Worm (Caenorhabditis elegans): ENCODE data around the gene R07H5.9.
A peak's percentile ranks its signal among the peaks of the same experiment; 100 is the strongest.

The R07H5.9 gene

DNA sequence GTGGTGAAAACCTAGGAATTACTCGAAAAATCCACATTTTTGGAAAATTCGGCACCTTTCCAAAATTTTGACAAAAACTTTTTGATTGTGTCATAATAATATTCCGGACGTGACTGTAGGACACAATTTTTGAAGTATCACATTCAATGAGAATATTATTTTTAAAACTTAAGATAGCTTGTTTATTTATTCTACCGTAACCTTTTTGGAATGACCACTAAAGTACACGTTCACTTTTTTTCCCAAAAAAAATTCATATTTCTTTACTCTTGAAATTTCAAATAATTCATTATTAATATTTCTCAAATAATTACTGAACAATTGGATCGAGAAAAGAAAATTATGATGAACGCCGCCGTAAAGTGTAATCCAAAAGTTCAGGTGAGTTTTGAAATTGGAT lies at the start of gene R07H5.9:
Gene R07H5.9, plus strand, starts transcription at position 301 of the 400 bp plus-strand sequence.
- no peak for TF ChIP-seq him-1 (tag; optimal IDR thresholded peaks at IDR 0.05)
- no peak for TF ChIP-seq dao-5 (tag; optimal IDR thresholded peaks at IDR 0.05)
- no peak for TF ChIP-seq W03F9.2 (tag; optimal IDR thresholded peaks at IDR 0.05)

DNA sequence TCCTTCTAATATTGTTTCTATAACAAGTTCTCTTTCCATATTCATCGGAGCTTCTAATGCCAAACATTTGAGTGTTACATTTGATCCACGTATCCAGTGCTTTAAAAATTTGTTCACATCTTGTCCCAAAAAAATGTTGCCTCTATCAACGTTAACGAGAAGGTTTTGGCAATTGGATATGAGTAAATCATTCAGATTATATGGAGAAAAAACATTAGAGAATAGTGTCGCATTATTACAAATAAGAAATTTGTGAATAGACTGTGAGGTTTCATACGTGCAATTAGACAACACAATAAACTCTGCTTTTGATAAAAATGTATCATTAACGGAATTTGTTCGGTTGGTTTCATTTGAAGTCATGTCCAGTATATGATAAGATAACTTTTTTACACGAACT lies 47.4 kb upstream of the R07H5.9 start, which contains the start of gene mboa-4:
Gene mboa-4, minus strand, starts transcription at position 101 of the 400 bp plus-strand sequence.
- no peak for TF ChIP-seq W03F9.2 (tag; optimal IDR thresholded peaks at IDR 0.05)

ce11 chrIV:11160707-11161106 lies 46.6 kb upstream of the R07H5.9 start, which contains the start of gene C08F8.15:
Gene C08F8.15 (minus strand): TSS chrIV:11160807.
- no peak for TF ChIP-seq dao-5 (tag; optimal IDR thresholded peaks at IDR 0.05)
- no peak for TF ChIP-seq W03F9.2 (tag; optimal IDR thresholded peaks at IDR 0.05)
- no peak for TF ChIP-seq him-1 (tag; optimal IDR thresholded peaks at IDR 0.05)

ce11 chrIV:11162451-11162850 lies 44.8 kb upstream of the R07H5.9 start, which contains the start of gene fbxb-9:
Gene fbxb-9 (minus strand): TSS chrIV:11162551.
- TF ChIP-seq dao-5 (tag; optimal IDR thresholded peaks at IDR 0.05) = no peak
- no peak for TF ChIP-seq him-1 (tag; optimal IDR thresholded peaks at IDR 0.05)
- no peak for TF ChIP-seq W03F9.2 (tag; optimal IDR thresholded peaks at IDR 0.05)

ce11 chrIV:11164831-11165230 lies 42.5 kb upstream of the R07H5.9 start, which contains the start of gene C08F8.6:
Gene C08F8.6 (minus strand): TSS chrIV:11164931.
- TF ChIP-seq dao-5 (tag; optimal IDR thresholded peaks at IDR 0.05) (no peak), W03F9.2 (tag; optimal IDR thresholded peaks at IDR 0.05) (no peak)

ce11 chrIV:11169652-11170051 lies 37.6 kb upstream of the R07H5.9 start, which contains the start of gene nhr-67:
Gene nhr-67 (plus strand): TSS chrIV:11169748.
- TF ChIP-seq him-1 (tag; optimal IDR thresholded peaks at IDR 0.05) (no peak), W03F9.2 (tag; optimal IDR thresholded peaks at IDR 0.05) (no peak), dao-5 (tag; optimal IDR thresholded peaks at IDR 0.05) (no peak)

DNA sequence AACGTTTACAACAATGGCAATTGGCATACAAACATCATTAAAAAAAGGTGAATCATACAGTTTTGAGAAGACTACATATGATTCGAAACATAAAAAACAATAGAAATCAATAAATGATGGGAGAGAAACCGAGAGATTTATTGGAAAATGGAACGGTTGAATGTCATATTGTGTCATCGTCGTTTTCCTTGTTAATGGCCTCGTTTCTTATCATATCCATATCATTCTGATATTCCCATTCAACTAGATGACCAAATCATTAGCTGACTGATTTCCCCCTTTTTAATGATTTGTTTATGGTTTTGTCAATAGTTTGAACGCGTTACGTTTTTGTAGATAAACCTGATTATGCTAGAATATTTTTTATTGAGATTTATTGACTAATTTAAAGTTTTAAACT lies 32.5 kb upstream of the R07H5.9 start:
- TF ChIP-seq dao-5 (tag; optimal IDR thresholded peaks at IDR 0.05) (no peak), W03F9.2 (tag; optimal IDR thresholded peaks at IDR 0.05) (no peak), him-1 (tag; optimal IDR thresholded peaks at IDR 0.05) (no peak)

- TF ChIP-seq W03F9.2 (tag; optimal IDR thresholded peaks at IDR 0.05) (no peak), him-1 (tag; optimal IDR thresholded peaks at IDR 0.05) (no peak), dao-5 (tag; optimal IDR thresholded peaks at IDR 0.05) (no peak)
These were observed 30.3 kb upstream of the R07H5.9 start, which contains the start of gene rap-3 for ce11 chrIV:11176967-11177366. Gene rap-3 (plus strand): TSS chrIV:11177267.

ce11 chrIV:11178495-11178894 lies 28.8 kb upstream of the R07H5.9 start, which contains the start of gene C08F8.9:
Gene C08F8.9 (minus strand): TSS chrIV:11178595.
- TF ChIP-seq him-1 (tag; optimal IDR thresholded peaks at IDR 0.05) (no peak), dao-5 (tag; optimal IDR thresholded peaks at IDR 0.05) (no peak), W03F9.2 (tag; optimal IDR thresholded peaks at IDR 0.05) (no peak)

DNA sequence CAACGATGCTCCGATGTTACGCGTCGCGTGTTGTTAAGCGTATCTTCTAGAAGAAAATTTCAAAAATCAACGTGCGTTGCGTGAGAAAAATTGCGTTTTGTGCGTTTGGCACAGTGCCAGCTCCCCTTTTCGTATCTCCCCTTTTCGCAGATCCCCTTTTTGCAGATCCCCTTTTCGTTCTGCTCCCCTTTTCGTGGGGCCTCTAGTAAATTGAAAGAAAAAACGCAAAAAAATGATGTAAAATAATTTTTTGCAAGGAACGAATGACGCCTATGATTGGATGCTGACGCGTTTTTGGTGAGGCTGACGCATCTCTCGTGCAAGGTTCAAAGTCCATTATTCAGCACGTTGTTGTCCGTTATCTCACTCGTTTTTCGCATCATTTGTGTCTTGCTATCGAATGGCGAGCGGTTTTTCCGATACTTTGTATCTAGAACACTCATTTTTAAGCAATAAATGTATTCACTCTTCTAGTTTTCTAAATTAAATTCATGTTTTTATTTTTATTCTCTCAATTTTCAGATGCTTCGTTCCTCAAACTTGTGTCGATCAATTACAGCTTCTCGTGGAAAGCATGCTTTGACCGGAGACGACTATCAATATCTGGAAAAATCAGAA lies 28.1 kb upstream of the R07H5.9 start, which contains the start of gene cpt-2:
Gene cpt-2, plus strand, starts transcription at position 523 of the 618 bp plus-strand sequence.
- peak; percentile 25 for TF ChIP-seq him-1 (tag; optimal IDR thresholded peaks at IDR 0.05)
- TF ChIP-seq W03F9.2 (tag; optimal IDR thresholded peaks at IDR 0.05) = peak; percentile 77

DNA sequence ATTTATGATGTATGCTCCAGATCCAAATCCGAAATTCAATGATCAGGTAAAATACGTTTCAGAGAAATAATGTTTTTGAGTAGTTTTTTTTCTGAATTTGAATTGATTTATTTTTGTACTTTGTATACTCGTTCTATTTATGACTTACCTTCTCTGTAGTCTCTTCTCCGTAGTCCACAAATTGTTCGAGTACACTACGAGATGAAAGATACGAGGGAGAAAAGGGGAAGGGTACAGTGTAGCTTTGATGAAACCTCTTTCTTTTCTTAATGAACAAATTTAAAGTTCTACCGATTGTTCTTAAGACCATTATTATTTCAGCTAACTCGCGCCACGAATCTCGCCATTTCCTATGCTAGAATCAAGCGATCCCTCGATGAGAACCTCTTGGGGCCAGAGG lies 27.2 kb upstream of the R07H5.9 start:
- TF ChIP-seq him-1 (tag; optimal IDR thresholded peaks at IDR 0.05) = no peak
- no peak for TF ChIP-seq dao-5 (tag; optimal IDR thresholded peaks at IDR 0.05)
- no peak for TF ChIP-seq W03F9.2 (tag; optimal IDR thresholded peaks at IDR 0.05)

DNA sequence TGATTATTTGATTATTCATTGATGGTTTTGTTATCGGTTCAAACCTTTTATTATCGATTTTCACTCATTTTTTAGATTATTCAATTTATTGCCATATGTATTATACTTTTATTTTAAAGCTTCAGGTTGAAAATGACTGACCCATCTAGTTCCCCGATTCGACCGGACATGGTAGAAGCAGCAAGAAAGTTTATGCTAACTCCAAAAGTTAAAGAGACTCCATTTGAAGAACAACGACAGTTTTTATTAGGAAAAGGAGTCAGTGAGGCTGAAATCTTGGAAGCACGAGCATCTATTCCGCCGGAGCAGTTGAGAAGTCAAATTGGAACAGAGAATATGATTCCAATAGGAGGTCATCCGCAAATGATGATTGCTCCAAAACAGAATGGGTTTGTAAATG lies 24.3 kb upstream of the R07H5.9 start, which contains the start of gene prx-14:
Gene prx-14, plus strand, starts transcription at position 120 of the 400 bp plus-strand sequence.
- TF ChIP-seq him-1 (tag; optimal IDR thresholded peaks at IDR 0.05) (no peak), W03F9.2 (tag; optimal IDR thresholded peaks at IDR 0.05) (no peak), dao-5 (tag; optimal IDR thresholded peaks at IDR 0.05) (no peak)

ce11 chrIV:11183991-11184390 lies 23.3 kb upstream of the R07H5.9 start, which contains the start of gene nuaf-3:
Gene nuaf-3 (plus strand): TSS chrIV:11184291.
- no peak for TF ChIP-seq dao-5 (tag; optimal IDR thresholded peaks at IDR 0.05)
- TF ChIP-seq W03F9.2 (tag; optimal IDR thresholded peaks at IDR 0.05) = no peak
- TF ChIP-seq him-1 (tag; optimal IDR thresholded peaks at IDR 0.05) = no peak

DNA sequence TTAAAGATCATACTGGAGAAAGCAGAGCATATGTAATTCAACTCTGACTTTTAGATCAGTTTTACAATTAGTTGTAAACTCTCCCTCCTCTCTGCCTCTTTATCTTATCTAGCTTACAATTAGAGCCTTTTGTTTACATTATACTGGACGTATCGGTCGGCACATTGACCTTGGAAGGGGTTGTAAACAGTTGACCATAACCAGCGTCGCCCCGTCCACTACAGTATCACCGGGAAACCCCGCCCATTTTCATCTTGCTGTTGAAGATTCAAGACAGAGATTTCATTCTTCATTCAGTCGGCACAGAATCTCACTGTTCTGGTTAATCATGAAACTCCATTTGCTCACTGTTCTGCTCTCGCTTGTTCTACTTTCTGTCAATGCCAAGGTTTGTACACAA lies 20.6 kb upstream of the R07H5.9 start, which contains the start of gene sdz-27:
Gene sdz-27, plus strand, starts transcription at position 301 of the 400 bp plus-strand sequence.
- TF ChIP-seq him-1 (tag; optimal IDR thresholded peaks at IDR 0.05) (no peak), dao-5 (tag; optimal IDR thresholded peaks at IDR 0.05) (no peak), W03F9.2 (tag; optimal IDR thresholded peaks at IDR 0.05) (no peak)
